Worm (Caenorhabditis elegans) whole organism, mixed stage, embryonic: ENCODE measurements around the gene ceh-74.

Experiments
- mep-1 ChIP-seq: fragments of 150-350 bp; optimal IDR thresholded peaks from 2 replicates; lab custom pipeline; 2017; ENCODE audit warnings: missing biosample characterization, missing genetic modification reagents, missing genetic modification characterization, inconsistent platforms
- nhr-28 ChIP-seq: fragments of 150-350 bp; optimal IDR thresholded peaks from 2 replicates; lab custom pipeline; 2014; ENCODE audit warnings: missing biosample characterization, missing genetic modification characterization
- snpc-4 ChIP-seq: fragments of 150-350 bp; optimal IDR thresholded peaks from 2 replicates; lab custom pipeline; 2014; ENCODE audit warnings: missing biosample characterization, missing genetic modification characterization
- unc-62 ChIP-seq: fragments of 150-350 bp; optimal IDR thresholded peaks from 2 replicates; lab custom pipeline; 2014; ENCODE audit warnings: missing biosample characterization, missing genetic modification reagents, missing genetic modification characterization

DNA sequence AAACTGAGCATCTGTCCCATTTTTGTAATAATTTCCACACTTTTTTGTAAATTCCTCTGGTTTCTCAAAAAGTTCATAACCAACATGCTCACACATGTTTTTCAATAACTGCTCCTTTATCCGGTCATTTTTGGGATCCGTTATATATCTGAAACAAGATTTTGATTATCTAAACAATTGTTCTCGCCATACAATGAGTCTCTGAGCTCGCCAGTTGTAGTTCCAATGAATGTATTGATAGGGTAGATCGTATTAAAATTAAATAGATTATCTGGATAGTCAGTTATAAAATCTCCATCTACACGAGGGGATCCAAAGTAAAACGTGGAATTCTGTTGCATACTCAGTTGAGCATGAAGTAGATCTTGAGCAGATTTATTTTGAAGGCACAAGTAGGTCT lies 1.3 kb upstream of the ceh-74 start:
- no peak for TF ChIP-seq mep-1 (tag; lab: Kevin White, UChicago)
- no peak for TF ChIP-seq unc-62 (GFP tag; lab: Kevin White, UChicago)
- no peak for TF ChIP-seq snpc-4
- TF ChIP-seq nhr-28 (tag; lab: Kevin White, UChicago) = no peak
